Fruit fly (Drosophila melanogaster): ENCODE data around the gene CG32726.

The CG32726 gene

DNA sequence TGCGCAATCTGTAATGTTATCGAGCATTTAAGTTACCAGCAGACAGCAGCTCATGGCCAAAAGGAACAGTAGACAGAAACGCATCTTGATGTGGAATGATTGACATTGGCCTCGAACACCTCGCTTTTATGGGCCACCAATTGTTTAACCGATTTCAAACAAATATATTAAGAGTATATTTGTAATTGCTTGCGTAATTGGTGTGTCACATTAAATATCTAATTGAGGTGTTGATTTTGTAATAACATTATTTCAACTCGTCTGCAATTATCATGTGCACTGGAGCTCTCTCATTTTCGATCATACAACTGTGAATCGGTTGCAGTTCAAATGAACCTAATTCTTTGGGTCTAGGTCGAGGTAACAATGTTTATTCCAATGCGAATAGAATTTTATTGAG, at the start of gene CG32726:
Gene CG32726 (minus strand): TSS at position 101 of the 400 bp plus-strand sequence.
- TF ChIP-seq jim (GFP tag; optimal IDR thresholded peaks at IDR 0.05): no peak
- no peak for TF ChIP-seq sage (GFP tag; optimal IDR thresholded peaks at IDR 0.05)
- no peak for TF ChIP-seq OdsH (GFP tag; optimal IDR thresholded peaks at IDR 0.05)
- no peak for TF ChIP-seq Hr83 (GFP tag; optimal IDR thresholded peaks at IDR 0.05; ENCODE audit: poor library complexity, severe bottlenecking)
- TF ChIP-seq Abd-B (GFP tag; optimal IDR thresholded peaks at IDR 0.05): no peak
- no peak for TF ChIP-seq Mio (GFP tag; optimal IDR thresholded peaks at IDR 0.05)

DNA sequence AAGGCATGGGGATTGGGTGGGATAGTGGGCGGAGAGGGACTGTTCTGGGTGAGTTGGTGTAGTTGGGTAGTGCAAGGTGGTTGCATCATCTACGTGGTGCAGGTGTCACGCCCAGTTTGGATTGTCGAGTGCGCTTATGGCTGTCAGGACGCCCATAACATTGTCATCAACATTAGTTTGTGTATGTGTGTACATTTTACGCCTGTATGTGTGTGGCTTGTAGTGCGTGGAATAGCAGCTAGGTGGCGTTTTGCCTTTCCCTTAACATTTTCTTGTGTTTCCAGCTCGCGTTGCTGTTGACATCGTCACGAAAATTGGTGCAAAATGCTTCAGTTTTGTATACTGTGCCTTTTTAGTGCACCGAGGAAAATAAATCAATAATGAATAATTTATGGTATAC, 40.8 kb upstream of the CG32726 start:
- TF ChIP-seq OdsH (GFP tag; optimal IDR thresholded peaks at IDR 0.05): no peak
- TF ChIP-seq dsf (GFP tag; optimal IDR thresholded peaks at IDR 0.05; ENCODE audit: borderline replicate concordance): no peak
- TF ChIP-seq woc (GFP tag; optimal IDR thresholded peaks at IDR 0.05): no peak
- TF ChIP-seq fru (GFP tag; optimal IDR thresholded peaks at IDR 0.05): no peak
- TF ChIP-seq GATAd (GFP tag; optimal IDR thresholded peaks at IDR 0.05): no peak
- no peak for TF ChIP-seq CG9705 (GFP tag; optimal IDR thresholded peaks at IDR 0.05)
- no peak for TF ChIP-seq dmrt93B (GFP tag; optimal IDR thresholded peaks at IDR 0.05)
- no peak for TF ChIP-seq psq (GFP tag; optimal IDR thresholded peaks at IDR 0.05)
- TF ChIP-seq rgr (GFP tag; optimal IDR thresholded peaks at IDR 0.05): no peak
- TF ChIP-seq N (GFP tag; optimal IDR thresholded peaks at IDR 0.05): no peak
- TF ChIP-seq Rel (GFP tag; optimal IDR thresholded peaks at IDR 0.05): no peak
- no peak for TF ChIP-seq Rel (tag; optimal IDR thresholded peaks at IDR 0.05)
- TF ChIP-seq dl (GFP tag; optimal IDR thresholded peaks at IDR 0.05; ENCODE audit: insufficient read depth in 1 of 2, partially characterized antibody in 2 of 2): no peak
- TF ChIP-seq h (GFP tag; optimal IDR thresholded peaks at IDR 0.05): no peak

DNA sequence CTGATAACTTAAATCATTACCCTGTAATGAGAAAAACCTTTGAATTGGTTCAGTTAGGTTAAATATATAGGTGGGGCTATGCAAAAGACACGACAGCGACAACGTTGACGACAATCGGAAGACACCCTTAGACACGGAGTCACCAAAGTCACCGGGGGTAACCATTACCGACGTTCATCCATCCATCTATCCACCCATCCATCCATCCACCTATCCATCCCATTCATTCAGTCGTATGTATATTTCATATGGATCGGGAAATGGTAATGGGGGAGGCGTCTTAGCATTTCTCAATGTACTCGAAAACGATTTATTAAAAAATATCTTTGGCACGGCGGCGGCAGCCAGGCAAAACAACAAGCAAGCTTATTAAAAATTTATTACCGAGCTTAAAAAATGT, 36.5 kb upstream of the CG32726 start:
- TF ChIP-seq fru (GFP tag; optimal IDR thresholded peaks at IDR 0.05) (no peak), Jra (GFP tag; optimal IDR thresholded peaks at IDR 0.05) (no peak), Dfd (GFP tag; optimal IDR thresholded peaks at IDR 0.05) (no peak), HLH106 (tag; optimal IDR thresholded peaks at IDR 0.05) (no peak), ey (GFP tag; optimal IDR thresholded peaks at IDR 0.05) (no peak), usp (GFP tag; optimal IDR thresholded peaks at IDR 0.05) (no peak), Dif (GFP tag; optimal IDR thresholded peaks at IDR 0.05; ENCODE audit: partially characterized antibody) (no peak), Rel (GFP tag; optimal IDR thresholded peaks at IDR 0.05) (no peak), Rel (tag; optimal IDR thresholded peaks at IDR 0.05) (no peak), pan (optimal IDR thresholded peaks at IDR 0.05) (no peak), CrebA (GFP tag; optimal IDR thresholded peaks at IDR 0.05; ENCODE audit: borderline replicate concordance) (no peak), sv (GFP tag; optimal IDR thresholded peaks at IDR 0.05) (no peak), br (GFP tag; optimal IDR thresholded peaks at IDR 0.05) (no peak), Hr78 (GFP tag; optimal IDR thresholded peaks at IDR 0.05) (no peak), sage (GFP tag; optimal IDR thresholded peaks at IDR 0.05) (no peak), dmrt93B (GFP tag; optimal IDR thresholded peaks at IDR 0.05) (no peak), lola (GFP tag; optimal IDR thresholded peaks at IDR 0.05) (no peak), Vsx2 (GFP tag; optimal IDR thresholded peaks at IDR 0.05; ENCODE audit: partially characterized antibody) (no peak), h (GFP tag; optimal IDR thresholded peaks at IDR 0.05) (no peak), N (GFP tag; optimal IDR thresholded peaks at IDR 0.05) (no peak), CG9705 (GFP tag; optimal IDR thresholded peaks at IDR 0.05) (no peak)

DNA sequence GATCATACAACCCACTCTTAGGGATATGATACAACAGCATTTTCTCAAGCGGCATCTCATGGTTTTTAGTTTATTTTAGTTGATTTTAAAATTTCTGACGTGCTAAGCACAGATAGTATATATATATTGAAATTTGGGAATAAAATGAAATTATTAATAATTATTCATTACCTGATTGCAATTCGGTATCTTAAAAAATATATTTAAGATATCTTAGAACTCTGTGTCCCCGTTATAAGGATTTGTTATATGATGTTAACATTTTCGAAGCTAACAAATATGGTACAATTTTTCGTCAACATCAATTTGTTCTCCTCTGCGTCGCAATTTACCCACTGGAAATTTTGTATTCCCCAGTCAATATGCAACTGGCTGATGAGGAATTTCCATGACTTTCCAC, 27.7 kb upstream of the CG32726 start, which contains the start of gene CG43198:
Gene CG43198 (minus strand): TSS at position 101 of the 400 bp plus-strand sequence.
- TF ChIP-seq lola (GFP tag; optimal IDR thresholded peaks at IDR 0.05) (no peak), CG32264 (GFP tag; optimal IDR thresholded peaks at IDR 0.05) (no peak), foxo (GFP tag; optimal IDR thresholded peaks at IDR 0.05) (no peak), OdsH (GFP tag; optimal IDR thresholded peaks at IDR 0.05) (no peak), fru (GFP tag; optimal IDR thresholded peaks at IDR 0.05) (no peak), sv (GFP tag; optimal IDR thresholded peaks at IDR 0.05) (no peak), GATAd (GFP tag; optimal IDR thresholded peaks at IDR 0.05) (no peak), h (GFP tag; optimal IDR thresholded peaks at IDR 0.05) (no peak), Vsx2 (GFP tag; optimal IDR thresholded peaks at IDR 0.05; ENCODE audit: partially characterized antibody) (no peak), dsf (GFP tag; optimal IDR thresholded peaks at IDR 0.05; ENCODE audit: borderline replicate concordance) (no peak), Dfd (GFP tag; optimal IDR thresholded peaks at IDR 0.05) (no peak), dl (GFP tag; optimal IDR thresholded peaks at IDR 0.05; ENCODE audit: insufficient read depth in 1 of 2, partially characterized antibody in 2 of 2) (no peak), usp (GFP tag; optimal IDR thresholded peaks at IDR 0.05) (no peak), br (GFP tag; optimal IDR thresholded peaks at IDR 0.05) (no peak), Hr78 (GFP tag; optimal IDR thresholded peaks at IDR 0.05) (no peak)

Data from whole organism, wandering third instar larva.